Worm (Caenorhabditis elegans): ENCODE measurements around the gene hadb-1.

Gene hadb-1

ce11 chrIII:8648589-8648988 is 39.7 kb downstream of the hadb-1 start, which contains the start of gene F22B7.3:
Gene F22B7.3, plus strand, starts transcription at chrIII:8648889.
- TF ChIP-seq elt-3 (tag; optimal IDR thresholded peaks at IDR 0.05) (no peak), elt-1 (tag; optimal IDR thresholded peaks at IDR 0.05; ENCODE audit: borderline replicate concordance, insufficient read depth) (no peak), lsy-2 (tag; optimal IDR thresholded peaks at IDR 0.05) (no peak), unc-120 (tag; optimal IDR thresholded peaks at IDR 0.05; ENCODE audit: poor library complexity, severe bottlenecking) (no peak), nhr-28 (tag; optimal IDR thresholded peaks at IDR 0.05) (no peak), mep-1 (tag; optimal IDR thresholded peaks at IDR 0.05) (no peak), sem-2 (GFP tag; optimal IDR thresholded peaks at IDR 0.05) (no peak)

ce11 chrIII:8646021-8646420 is 42.3 kb downstream of the hadb-1 start:
- no peak for TF ChIP-seq sptf-1 (tag; optimal IDR thresholded peaks at IDR 0.05)
- no peak for TF ChIP-seq pha-4 (tag; optimal IDR thresholded peaks at IDR 0.05)
- TF ChIP-seq ceh-43 (GFP tag; optimal IDR thresholded peaks at IDR 0.05), result no peak
- no peak for TF ChIP-seq ztf-11 (tag; optimal IDR thresholded peaks at IDR 0.05)
- TF ChIP-seq ham-2 (GFP tag; optimal IDR thresholded peaks at IDR 0.05), result no peak
- no peak for TF ChIP-seq mep-1 (tag; optimal IDR thresholded peaks at IDR 0.05)
- TF ChIP-seq nhr-28 (tag; optimal IDR thresholded peaks at IDR 0.05), result no peak
- TF ChIP-seq zip-8 (tag; optimal IDR thresholded peaks at IDR 0.05), result no peak
- TF ChIP-seq unc-120 (tag; optimal IDR thresholded peaks at IDR 0.05; ENCODE audit: poor library complexity, severe bottlenecking), result no peak
- TF ChIP-seq mab-5 (tag; optimal IDR thresholded peaks at IDR 0.05), result no peak
- no peak for TF ChIP-seq nhr-237 (tag; optimal IDR thresholded peaks at IDR 0.05)
- no peak for TF ChIP-seq blmp-1 (tag; optimal IDR thresholded peaks at IDR 0.05)
- TF ChIP-seq lsy-2 (tag; optimal IDR thresholded peaks at IDR 0.05), result no peak
- no peak for TF ChIP-seq lin-13 (tag; optimal IDR thresholded peaks at IDR 0.05)

- TF ChIP-seq ces-1 (GFP tag; optimal IDR thresholded peaks at IDR 0.05), result no peak
- no peak for TF ChIP-seq ztf-11 (tag; optimal IDR thresholded peaks at IDR 0.05)
- no peak for TF ChIP-seq mls-2 (tag; optimal IDR thresholded peaks at IDR 0.05)
- TF ChIP-seq lsy-2 (tag; optimal IDR thresholded peaks at IDR 0.05), result no peak
- no peak for TF ChIP-seq bed-3 (GFP tag; optimal IDR thresholded peaks at IDR 0.05)
- no peak for TF ChIP-seq sptf-1 (tag; optimal IDR thresholded peaks at IDR 0.05)
- TF ChIP-seq mep-1 (tag; optimal IDR thresholded peaks at IDR 0.05), result no peak
- no peak for TF ChIP-seq hlh-1 (tag; optimal IDR thresholded peaks at IDR 0.05)
- no peak for TF ChIP-seq lin-32 (GFP tag; optimal IDR thresholded peaks at IDR 0.05)
- TF ChIP-seq cnd-1 (tag; optimal IDR thresholded peaks at IDR 0.05), result no peak
- no peak for TF ChIP-seq mab-5 (tag; optimal IDR thresholded peaks at IDR 0.05)
- no peak for TF ChIP-seq ceh-43 (GFP tag; optimal IDR thresholded peaks at IDR 0.05)
- no peak for TF ChIP-seq ceh-39 (tag; optimal IDR thresholded peaks at IDR 0.05)
- TF ChIP-seq unc-62 (GFP tag; optimal IDR thresholded peaks at IDR 0.05), result no peak
- TF ChIP-seq elt-1 (tag; optimal IDR thresholded peaks at IDR 0.05; ENCODE audit: borderline replicate concordance, insufficient read depth), result no peak
Measured at ce11 chrIII:8643639-8644038, 44.6 kb downstream of the hadb-1 start, which contains the start of gene twk-7. Gene twk-7, minus strand, starts transcription at chrIII:8643739.

DNA sequence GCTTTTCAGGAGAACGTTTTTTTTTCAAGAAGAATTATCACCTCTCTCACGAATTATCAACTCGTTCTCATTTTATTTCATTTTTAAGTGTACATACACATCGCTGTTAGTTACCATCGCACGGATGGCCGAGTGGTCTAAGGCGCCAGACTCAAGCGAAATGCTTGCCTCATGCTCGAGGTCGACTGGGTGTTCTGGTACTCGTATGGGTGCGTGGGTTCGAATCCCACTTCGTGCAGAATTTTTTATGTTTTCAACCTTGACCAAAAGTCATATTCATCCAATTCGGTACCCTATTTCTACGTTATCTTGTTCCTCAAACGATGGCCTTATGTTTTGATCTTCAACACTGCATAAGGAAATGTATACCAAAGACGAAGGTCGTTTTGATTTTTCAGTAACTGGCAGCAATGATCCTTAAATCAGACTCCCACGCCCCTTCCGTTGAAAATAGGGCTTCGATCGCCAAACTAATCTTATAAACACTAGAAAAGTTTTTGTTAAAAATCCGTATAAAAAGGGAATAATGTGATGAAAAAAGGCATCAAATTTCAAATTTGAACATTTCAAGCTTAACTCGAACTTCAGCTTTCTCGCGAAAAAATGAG is 49.0 kb downstream of the hadb-1 start, which contains the start of gene fip-1:
Gene fip-1, plus strand, starts transcription at position 558 of the 608 bp plus-strand sequence.
- no peak for TF ChIP-seq zip-8 (tag; optimal IDR thresholded peaks at IDR 0.05)
- TF ChIP-seq nhr-237 (tag; optimal IDR thresholded peaks at IDR 0.05), result no peak
- no peak for TF ChIP-seq lin-13 (tag; optimal IDR thresholded peaks at IDR 0.05)
- no peak for TF ChIP-seq ceh-39 (tag; optimal IDR thresholded peaks at IDR 0.05)
- TF ChIP-seq cnd-1 (tag; optimal IDR thresholded peaks at IDR 0.05), result no peak
- TF ChIP-seq blmp-1 (tag; optimal IDR thresholded peaks at IDR 0.05), result no peak
- TF ChIP-seq elt-1 (tag; optimal IDR thresholded peaks at IDR 0.05; ENCODE audit: borderline replicate concordance, insufficient read depth), result no peak
- TF ChIP-seq M03D4.4 (tag; optimal IDR thresholded peaks at IDR 0.05), result no peak
- TF ChIP-seq nhr-28 (tag; optimal IDR thresholded peaks at IDR 0.05), result no peak
- TF ChIP-seq sem-2 (GFP tag; optimal IDR thresholded peaks at IDR 0.05), result no peak
- TF ChIP-seq snpc-4 (tag; optimal IDR thresholded peaks at IDR 0.05), result no peak
- no peak for TF ChIP-seq nhr-2 (tag; optimal IDR thresholded peaks at IDR 0.05)
- TF ChIP-seq unc-62 (GFP tag; optimal IDR thresholded peaks at IDR 0.05), result no peak
- no peak for TF ChIP-seq ztf-11 (tag; optimal IDR thresholded peaks at IDR 0.05)
- TF ChIP-seq nhr-76 (tag; optimal IDR thresholded peaks at IDR 0.05), result no peak
- TF ChIP-seq unc-120 (tag; optimal IDR thresholded peaks at IDR 0.05; ENCODE audit: poor library complexity, severe bottlenecking), result no peak
- no peak for TF ChIP-seq lin-32 (GFP tag; optimal IDR thresholded peaks at IDR 0.05)
- no peak for TF ChIP-seq flh-1 (GFP tag; optimal IDR thresholded peaks at IDR 0.05)
- no peak for TF ChIP-seq hlh-1 (tag; optimal IDR thresholded peaks at IDR 0.05)

DNA sequence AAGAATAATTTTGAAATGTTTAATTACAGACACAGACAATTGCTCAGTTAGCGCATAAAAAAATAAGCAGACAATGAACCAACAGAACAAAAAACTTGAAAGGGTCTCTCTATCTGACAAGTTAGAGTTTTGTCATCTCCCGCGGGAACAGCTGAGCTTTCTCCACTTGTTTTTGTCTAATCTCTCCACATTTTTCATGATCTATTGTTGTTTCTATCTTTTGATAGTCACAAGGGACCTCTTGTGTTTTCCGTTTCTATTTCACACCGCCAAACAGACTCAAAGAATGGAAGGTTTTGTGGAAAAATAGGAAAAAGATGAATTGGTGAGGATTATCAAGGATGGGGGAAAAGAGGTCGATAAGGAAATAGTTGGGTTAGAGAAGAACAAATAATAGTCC is 51.5 kb downstream of the hadb-1 start:
- TF ChIP-seq bed-3 (GFP tag; optimal IDR thresholded peaks at IDR 0.05), result no peak
- no peak for TF ChIP-seq lsy-2 (tag; optimal IDR thresholded peaks at IDR 0.05)
- TF ChIP-seq M03D4.4 (tag; optimal IDR thresholded peaks at IDR 0.05), result no peak
- no peak for TF ChIP-seq flh-1 (GFP tag; optimal IDR thresholded peaks at IDR 0.05)
- no peak for TF ChIP-seq lin-32 (GFP tag; optimal IDR thresholded peaks at IDR 0.05)
- TF ChIP-seq snpc-4 (tag; optimal IDR thresholded peaks at IDR 0.05), result no peak
- peak; percentile 63 for TF ChIP-seq hlh-1 (tag; optimal IDR thresholded peaks at IDR 0.05)

Data from whole organism, mixed stage, embryonic.